Worm (Caenorhabditis elegans) whole organism, L2 larva: ENCODE results near the gene C01C4.2.

Source experiments
- ZK546.5 ChIP-seq: sonication (generic microtip); optimal IDR thresholded peaks from 2 replicates; lab custom pipeline; 2017; ENCODE audit warnings: missing biosample characterization, missing genetic modification characterization
- ama-1 ChIP-seq: fragments of 150-350 bp; optimal IDR thresholded peaks from 2 replicates; lab custom pipeline; 2018; ENCODE audit warnings: inconsistent platforms
- blmp-1 ChIP-seq: sonication (generic microtip); optimal IDR thresholded peaks from 2 replicates; lab custom pipeline; 2017; ENCODE audit warnings: missing genetic modification characterization, mild to moderate bottlenecking, missing compliant biosample characterization, antibody characterized with exemption, moderate library complexity; ENCODE audit not compliant: insufficient read depth
- ceh-16 ChIP-seq: fragments of 150-350 bp; optimal IDR thresholded peaks from 2 replicates; lab custom pipeline; 2014; ENCODE audit warnings: missing biosample characterization, missing genetic modification characterization
- crh-2 ChIP-seq: sonication (generic microtip); optimal IDR thresholded peaks from 2 replicates; lab custom pipeline; 2017; ENCODE audit warnings: missing biosample characterization, missing genetic modification characterization
- egl-27 ChIP-seq: sonication (generic microtip); optimal IDR thresholded peaks from 3 replicates; lab custom pipeline; 2017; ENCODE audit warnings: missing biosample characterization, missing genetic modification reagents, missing genetic modification characterization
- gmeb-1 ChIP-seq: fragments of 150-350 bp; optimal IDR thresholded peaks from 2 replicates; lab custom pipeline; 2014; ENCODE audit warnings: missing biosample characterization, missing genetic modification characterization
- mab-5 ChIP-seq: fragments of 150-350 bp; optimal IDR thresholded peaks from 2 replicates; lab custom pipeline; 2014; ENCODE audit warnings: missing biosample characterization, missing genetic modification characterization
- nhr-10 ChIP-seq: sonication (generic microtip); optimal IDR thresholded peaks from 2 replicates; lab custom pipeline; 2017; ENCODE audit warnings: missing biosample characterization, missing genetic modification characterization
- skn-1 ChIP-seq: sonication (generic microtip); optimal IDR thresholded peaks from 2 replicates; lab custom pipeline; 2017; ENCODE audit warnings: missing biosample characterization, missing genetic modification characterization
- sma-9 ChIP-seq, 2 experiments: fragments of 150-350 bp in 1 of 2; sonication (generic microtip) in 1 of 2; optimal IDR thresholded peaks; 2 replicates each; lab custom pipeline; 2014 to 2016; ENCODE audit warnings: missing genetic modification characterization in 2 of 2, mild to moderate bottlenecking in 1 of 2, missing biosample characterization in 1 of 2, missing compliant biosample characterization in 1 of 2, missing genetic modification reagents in 1 of 2, moderate library complexity in 1 of 2
- snpc-4 ChIP-seq: fragments of 150-350 bp; optimal IDR thresholded peaks from 2 replicates; lab custom pipeline; 2014; ENCODE audit warnings: missing biosample characterization, missing genetic modification characterization
- unc-62 ChIP-seq: fragments of 150-350 bp; optimal IDR thresholded peaks from 2 replicates; lab custom pipeline; 2014; ENCODE audit warnings: missing biosample characterization, missing genetic modification reagents, missing genetic modification characterization
- ztf-11 ChIP-seq: sonication (generic microtip); optimal IDR thresholded peaks from 2 replicates; lab custom pipeline; 2017; ENCODE audit warnings: missing biosample characterization, missing genetic modification characterization

DNA sequence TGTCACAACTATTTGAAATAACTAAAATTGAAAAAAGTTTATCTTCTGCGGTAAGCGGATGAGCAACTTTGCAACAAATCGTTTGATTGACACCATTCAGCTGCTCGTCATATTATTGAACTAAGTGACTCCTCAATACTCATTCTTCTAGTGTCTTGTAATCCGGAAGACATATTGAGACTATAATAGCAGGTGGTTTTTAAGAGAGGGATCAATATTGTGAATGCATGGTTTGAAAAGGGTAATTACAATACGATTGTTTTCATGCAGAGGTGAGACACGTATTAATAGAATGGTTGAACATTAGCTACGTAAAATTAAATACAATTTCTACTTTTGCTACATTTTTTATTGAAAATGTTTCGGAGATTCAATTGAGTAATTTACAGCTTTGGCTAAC lies 28.3 kb downstream of the C01C4.2 start:
- TF ChIP-seq nhr-10 (tag; lab: Kevin White, UChicago) (no peak), blmp-1 (tag; lab: Kevin White, UChicago) (no peak), ztf-11 (tag; lab: Kevin White, UChicago) (no peak), ZK546.5 (no peak), unc-62 (GFP tag; lab: Kevin White, UChicago) (no peak), snpc-4 (tag; lab: Kevin White, UChicago) (no peak), sma-9 (GFP tag; optimal IDR thresholded peaks at IDR 0.05; lab: Kevin White, UChicago) (no peak), sma-9 (tag; optimal IDR thresholded peaks at IDR 0.05; lab: Kevin White, UChicago) (no peak), crh-2 (tag; lab: Kevin White, UChicago) (no peak), gmeb-1 (no peak), skn-1 (no peak), mab-5 (tag; lab: Kevin White, UChicago) (no peak), ama-1 (no peak), egl-27 (tag; lab: Kevin White, UChicago) (no peak), ceh-16 (tag; lab: Kevin White, UChicago) (no peak)
